Fruit fly (Drosophila melanogaster) whole organism, prepupa: ENCODE measurements around the gene CG15461.

Experiments used
- Blimp-1 ChIP-seq: fragments of 200-800 bp; sonication (Bioruptor generic); optimal IDR thresholded peaks from 3 replicates; lab custom pipeline; 2017; ENCODE audit warnings: missing biosample characterization, missing genetic modification characterization, mild to moderate bottlenecking, moderate library complexity, missing genetic modification reagents
- CG10669 ChIP-seq: fragments of 200-800 bp; sonication (Bioruptor generic); optimal IDR thresholded peaks from 3 replicates; lab custom pipeline; 2018; ENCODE audit warnings: missing biosample characterization, mild to moderate bottlenecking, missing genetic modification characterization, moderate library complexity
- CG11294 ChIP-seq: fragments of 200-800 bp; sonication (Bioruptor generic); IDR thresholded peaks from 2 replicates; pipeline ENCODE4 v1.3.6; 2022; ENCODE audit warnings: missing biosample characterization, missing genetic modification characterization
- CG11762 ChIP-seq: fragments of 200-800 bp; sonication (Bioruptor generic); optimal IDR thresholded peaks from 3 replicates; lab custom pipeline; 2016; ENCODE audit warnings: missing biosample characterization, missing genetic modification characterization; ENCODE audit not compliant: insufficient read depth
- CG1621 ChIP-seq: fragments of 200-800 bp; sonication (Bioruptor generic); optimal IDR thresholded peaks from 3 replicates; lab custom pipeline; 2018; ENCODE audit warnings: missing biosample characterization, mild to moderate bottlenecking, missing genetic modification characterization
- CG16779 ChIP-seq: fragments of 200-800 bp; sonication (Bioruptor generic); optimal IDR thresholded peaks from 3 replicates; lab custom pipeline; 2017; ENCODE audit warnings: missing biosample characterization, mild to moderate bottlenecking, missing genetic modification characterization
- CG31627 ChIP-seq: fragments of 200-800 bp; sonication (Bioruptor generic); optimal IDR thresholded peaks from 3 replicates; lab custom pipeline; 2016; ENCODE audit warnings: missing biosample characterization, missing genetic modification characterization
- CG32006 ChIP-seq: fragments of 200-800 bp; sonication (Bioruptor generic); optimal IDR thresholded peaks from 3 replicates; lab custom pipeline; 2017; ENCODE audit warnings: missing biosample characterization, mild to moderate bottlenecking, missing genetic modification characterization
- CG34406 ChIP-seq: fragments of 200-800 bp; sonication (Bioruptor generic); optimal IDR thresholded peaks from 3 replicates; lab custom pipeline; 2016; ENCODE audit warnings: missing biosample characterization, missing genetic modification characterization
- CG3919 ChIP-seq: fragments of 200-800 bp; sonication (Bioruptor generic); optimal IDR thresholded peaks from 3 replicates; lab custom pipeline; 2016; ENCODE audit warnings: missing biosample characterization, missing genetic modification characterization
- CG4318 ChIP-seq: fragments of 200-800 bp; sonication (Bioruptor generic); optimal IDR thresholded peaks from 3 replicates; lab custom pipeline; 2017; ENCODE audit warnings: missing biosample characterization, mild to moderate bottlenecking, missing genetic modification characterization
- CG6163 ChIP-seq: fragments of 200-800 bp; sonication (Bioruptor generic); IDR thresholded peaks from 3 replicates; pipeline ENCODE4 v1.3.6; 2022; ENCODE audit warnings: missing biosample characterization, missing genetic modification characterization
- CG6276 ChIP-seq: fragments of 200-800 bp; sonication (Bioruptor generic); optimal IDR thresholded peaks from 2 replicates; lab custom pipeline; 2017; ENCODE audit warnings: missing biosample characterization, mild to moderate bottlenecking, missing genetic modification characterization
- CG6792 ChIP-seq: fragments of 200-800 bp; sonication (Bioruptor generic); optimal IDR thresholded peaks from 3 replicates; lab custom pipeline; 2016; ENCODE audit warnings: missing biosample characterization, missing genetic modification characterization
- CG6808 ChIP-seq: fragments of 200-800 bp; sonication (Bioruptor generic); optimal IDR thresholded peaks from 3 replicates; lab custom pipeline; 2017; ENCODE audit warnings: missing biosample characterization, missing genetic modification characterization, mild to moderate bottlenecking, moderate library complexity, missing genetic modification reagents
- CG6854 ChIP-seq: fragments of 200-800 bp; sonication (Bioruptor generic); optimal IDR thresholded peaks from 2 replicates; lab custom pipeline; 2017; ENCODE audit warnings: missing biosample characterization, mild to moderate bottlenecking, missing genetic modification characterization
- CG7368 ChIP-seq: fragments of 200-800 bp; sonication (Bioruptor generic); optimal IDR thresholded peaks from 3 replicates; lab custom pipeline; 2016; ENCODE audit warnings: missing biosample characterization, missing genetic modification characterization
- CG8119 ChIP-seq: fragments of 200-800 bp; sonication (Bioruptor generic); IDR thresholded peaks from 3 replicates; pipeline ENCODE4 v1.3.6; 2022; ENCODE audit warnings: missing biosample characterization, missing genetic modification characterization
- CG8319 ChIP-seq: fragments of 200-800 bp; sonication (Bioruptor generic); optimal IDR thresholded peaks from 3 replicates; lab custom pipeline; 2016; ENCODE audit warnings: missing biosample characterization, missing genetic modification characterization
- CG8632 ChIP-seq: fragments of 200-800 bp; sonication (Bioruptor generic); optimal IDR thresholded peaks from 3 replicates; lab custom pipeline; 2016; ENCODE audit warnings: missing biosample characterization, missing genetic modification characterization
- Eip75B ChIP-seq: fragments of 200-800 bp; sonication (Bioruptor generic); optimal IDR thresholded peaks from 3 replicates; lab custom pipeline; 2016; ENCODE audit warnings: missing biosample characterization, missing genetic modification characterization
- Eip78C ChIP-seq: fragments of 200-800 bp; sonication (Bioruptor generic); peaks from one replicate; lab custom pipeline; 2016; ENCODE audit warnings: missing biosample characterization, missing genetic modification characterization
- Eip93F ChIP-seq: fragments of 200-800 bp; sonication (Bioruptor generic); optimal IDR thresholded peaks from 2 replicates; lab custom pipeline; 2016; ENCODE audit warnings: missing biosample characterization, mild to moderate bottlenecking, missing genetic modification characterization
- Ets21C ChIP-seq: fragments of 200-800 bp; sonication (Bioruptor generic); optimal IDR thresholded peaks from 3 replicates; lab custom pipeline; 2016; ENCODE audit warnings: missing biosample characterization, missing genetic modification characterization
- Ets96B ChIP-seq: fragments of 200-800 bp; optimal IDR thresholded peaks from 2 replicates; lab custom pipeline; 2019; ENCODE audit warnings: missing biosample characterization, mild to moderate bottlenecking, missing genetic modification characterization, moderate library complexity
- Gug ChIP-seq: fragments of 200-800 bp; sonication (Bioruptor generic); IDR thresholded peaks from 2 replicates; pipeline ENCODE4 v1.3.6; 2022; ENCODE audit warnings: missing biosample characterization, missing genetic modification characterization
- Hr38 ChIP-seq: sonication (Bioruptor generic); optimal IDR thresholded peaks from 2 replicates; lab custom pipeline; 2016; ENCODE audit warnings: missing biosample characterization, missing genetic modification characterization
- Hr4 ChIP-seq: fragments of 200-800 bp; sonication (Bioruptor generic); optimal IDR thresholded peaks from 3 replicates; lab custom pipeline; 2016; ENCODE audit warnings: missing biosample characterization, missing genetic modification characterization
- Lpt ChIP-seq: fragments of 200-800 bp; sonication (Bioruptor generic); optimal IDR thresholded peaks from 3 replicates; lab custom pipeline; 2016; ENCODE audit warnings: missing biosample characterization, missing genetic modification characterization
- Met ChIP-seq: fragments of 200-800 bp; sonication (Bioruptor generic); optimal IDR thresholded peaks from 3 replicates; lab custom pipeline; 2016; ENCODE audit warnings: missing biosample characterization, missing genetic modification characterization
- Smox ChIP-seq: fragments of 200-800 bp; sonication (Bioruptor generic); optimal IDR thresholded peaks from 3 replicates; lab custom pipeline; 2016; ENCODE audit warnings: missing biosample characterization, missing genetic modification characterization
- Sox102F ChIP-seq: fragments of 200-800 bp; sonication (Bioruptor generic); optimal IDR thresholded peaks from 2 replicates; lab custom pipeline; 2016; ENCODE audit warnings: missing biosample characterization, mild to moderate bottlenecking, missing genetic modification characterization
- achi ChIP-seq: fragments of 200-800 bp; sonication (Bioruptor generic); optimal IDR thresholded peaks from 3 replicates; lab custom pipeline; 2016; ENCODE audit warnings: missing biosample characterization, missing genetic modification characterization
- acj6 ChIP-seq: fragments of 200-800 bp; sonication (Bioruptor generic); optimal IDR thresholded peaks from 3 replicates; lab custom pipeline; 2016; ENCODE audit warnings: missing biosample characterization, missing genetic modification characterization
- cyc ChIP-seq: fragments of 200-800 bp; sonication (Bioruptor generic); optimal IDR thresholded peaks from 3 replicates; lab custom pipeline; 2016; ENCODE audit warnings: missing biosample characterization, missing genetic modification characterization
- eg ChIP-seq: fragments of 200-800 bp; sonication (Bioruptor generic); IDR thresholded peaks from 3 replicates; pipeline ENCODE4 v1.3.6; 2022; ENCODE audit warnings: missing biosample characterization, missing genetic modification characterization
- esn ChIP-seq: fragments of 200-800 bp; sonication (Bioruptor generic); optimal IDR thresholded peaks from 2 replicates; lab custom pipeline; 2016; ENCODE audit warnings: missing biosample characterization, mild to moderate bottlenecking, missing genetic modification characterization, moderate library complexity
- fd59A ChIP-seq: fragments of 200-800 bp; sonication (Bioruptor generic); optimal IDR thresholded peaks from 2 replicates; lab custom pipeline; 2017; ENCODE audit warnings: missing biosample characterization, mild to moderate bottlenecking, missing genetic modification characterization, missing genetic modification reagents
- fd85E ChIP-seq: fragments of 200-800 bp; sonication (Bioruptor generic); optimal IDR thresholded peaks from 3 replicates; lab custom pipeline; 2016; ENCODE audit warnings: missing biosample characterization, missing genetic modification characterization
- fkh ChIP-seq: fragments of 200-800 bp; sonication (Bioruptor generic); optimal IDR thresholded peaks from 3 replicates; lab custom pipeline; 2017; ENCODE audit warnings: missing biosample characterization, mild to moderate bottlenecking, missing genetic modification characterization, moderate library complexity
- lz ChIP-seq: fragments of 200-800 bp; sonication (Bioruptor generic); optimal IDR thresholded peaks from 3 replicates; lab custom pipeline; 2016; ENCODE audit warnings: missing biosample characterization, missing genetic modification characterization
- pdm3 ChIP-seq: fragments of 200-800 bp; sonication (Bioruptor generic); optimal IDR thresholded peaks from 3 replicates; lab custom pipeline; 2016; ENCODE audit warnings: missing biosample characterization, missing genetic modification characterization
- salr ChIP-seq, 2 experiments: fragments of 200-800 bp; sonication (Bioruptor generic); optimal IDR thresholded peaks; 3 replicates each; lab custom pipeline; 2016 to 2018; ENCODE audit warnings: missing biosample characterization in 2 of 2, missing genetic modification characterization in 2 of 2, mild to moderate bottlenecking in 1 of 2
- spab ChIP-seq: fragments of 200-800 bp; sonication (Bioruptor generic); optimal IDR thresholded peaks from 2 replicates; lab custom pipeline; 2017; ENCODE audit warnings: missing biosample characterization, mild to moderate bottlenecking, missing genetic modification characterization, missing genetic modification reagents
- topi ChIP-seq: fragments of 200-800 bp; sonication (Bioruptor generic); optimal IDR thresholded peaks from 3 replicates; lab custom pipeline; 2016; ENCODE audit warnings: missing biosample characterization, missing genetic modification characterization
- vri ChIP-seq: fragments of 200-800 bp; sonication (Bioruptor generic); optimal IDR thresholded peaks from 3 replicates; lab custom pipeline; 2016; ENCODE audit warnings: missing biosample characterization, mild to moderate bottlenecking, missing genetic modification characterization

The CG15461 gene

DNA sequence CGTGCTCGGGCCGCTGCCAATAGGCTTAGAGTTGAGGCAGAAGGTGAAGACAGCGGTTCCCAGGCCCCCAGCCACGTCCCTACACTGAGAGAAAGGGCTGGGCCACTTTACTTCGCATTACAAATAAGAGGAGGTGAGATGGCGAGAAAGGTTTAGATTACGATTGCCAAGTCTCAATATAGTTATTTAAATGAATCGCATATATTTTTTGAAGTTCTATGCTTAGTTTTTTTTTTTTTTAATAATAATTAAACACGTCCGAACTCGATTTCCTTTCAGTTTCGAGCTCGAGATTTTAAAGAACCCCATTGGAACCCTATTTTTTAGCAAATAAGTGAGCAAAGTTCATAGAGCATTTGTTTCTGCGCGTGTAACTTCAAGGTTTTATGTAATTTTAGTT is 21.8 kb downstream of the CG15461 start (continued):
- peak; percentile 20 for TF ChIP-seq CG6808 (GFP tag; lab: Kevin White, UChicago)
- TF ChIP-seq Eip93F (GFP tag; lab: Kevin White, UChicago), result no peak
- TF ChIP-seq cyc (GFP tag; lab: Kevin White, UChicago), result peak; percentile 29
- no peak for TF ChIP-seq fd59A (GFP tag; lab: Kevin White, UChicago)
- peak; percentile 57 for TF ChIP-seq CG8632 (GFP tag; lab: Kevin White, UChicago)
- peak; percentile 61 for TF ChIP-seq esn (GFP tag; lab: Kevin White, UChicago)
- peak; percentile 31 for TF ChIP-seq Met (GFP tag; lab: Kevin White, UChicago)
- peak; percentile 41; the same call in 1 of the 3 replicates for TF ChIP-seq eg (GFP tag; lab: Robert Waterston, UW)

DNA sequence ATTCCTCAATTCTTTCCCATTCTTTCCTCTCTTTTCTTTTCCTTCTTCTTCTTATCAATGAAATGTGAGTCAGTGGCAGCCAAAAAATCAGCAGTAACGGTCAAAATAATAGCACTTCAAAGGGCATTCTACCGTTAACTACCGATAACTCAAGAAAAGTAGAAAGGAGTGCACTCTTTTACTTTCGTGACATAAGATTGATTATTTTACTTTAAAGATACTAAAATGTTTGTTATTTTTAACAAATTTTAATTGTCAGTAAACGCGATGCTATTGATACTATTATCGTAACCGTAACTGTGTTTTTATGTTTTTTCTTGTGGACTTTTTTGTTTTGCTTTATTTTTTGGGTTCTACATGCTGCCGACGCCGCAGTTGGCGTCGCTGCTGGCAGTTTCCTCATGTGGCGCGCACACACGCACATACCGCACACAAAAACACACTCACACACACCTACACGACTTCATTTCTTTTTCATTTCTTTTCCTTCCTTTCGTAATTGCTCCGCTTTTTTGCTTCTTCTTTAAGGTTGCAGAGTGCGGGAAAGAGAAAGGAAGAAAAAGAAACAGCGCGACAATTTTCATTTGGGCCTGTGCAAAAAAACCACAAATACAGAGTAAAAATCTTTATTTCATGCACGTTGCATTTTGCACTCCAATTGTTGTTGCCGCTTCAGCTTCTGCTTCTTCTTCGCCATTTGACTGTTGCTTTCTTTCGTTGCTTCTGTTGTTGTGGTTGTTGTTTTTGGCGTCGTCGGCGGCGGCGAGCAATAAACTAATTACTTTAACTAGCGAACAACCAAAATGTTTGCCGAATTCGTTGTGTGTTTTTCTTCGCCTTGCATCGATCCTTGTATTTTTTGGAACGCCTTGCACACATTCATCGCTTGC is 23.8 kb downstream of the CG15461 start:
- TF ChIP-seq Eip93F (GFP tag; lab: Kevin White, UChicago) (peak; percentile 32), fd85E (no peak), fkh (GFP tag; lab: Kevin White, UChicago) (no peak), Blimp-1 (GFP tag; lab: Kevin White, UChicago) (peak; percentile 23), vri (peak; percentile 75), CG16779 (no peak), CG8632 (GFP tag; lab: Kevin White, UChicago) (peak; percentile 12), CG8119 (GFP tag; lab: Robert Waterston, UW) (peak; percentile 39; the same call in 2 of the 3 replicates), lz (GFP tag; lab: Kevin White, UChicago) (peak; percentile 64), Ets96B (no peak), Met (GFP tag; lab: Kevin White, UChicago) (peak; percentile 81), eg (GFP tag; lab: Robert Waterston, UW) (no peak), CG34406 (GFP tag; lab: Kevin White, UChicago) (peak; percentile 12), CG11762 (GFP tag; lab: Kevin White, UChicago) (no peak), Sox102F (GFP tag; lab: Kevin White, UChicago) (peak; percentile 76), fd59A (GFP tag; lab: Kevin White, UChicago) (no peak), CG6808 (GFP tag; lab: Kevin White, UChicago) (peak; percentile 30), CG10669 (no peak), CG6163 (GFP tag; lab: Robert Waterston, UW) (peak; percentile 57; the same call in 2 of the 3 replicates), CG4318 (GFP tag; lab: Kevin White, UChicago) (no peak), CG31627 (peak; percentile 59), Eip78C (GFP tag; lab: Kevin White, UChicago) (peak; percentile 86), CG11294 (GFP tag; lab: Robert Waterston, UW) (no peak), CG6276 (GFP tag; lab: Kevin White, UChicago) (peak; percentile 15), esn (GFP tag; lab: Kevin White, UChicago) (peak; percentile 79), achi (GFP tag; lab: Kevin White, UChicago) (peak; percentile 11), spab (GFP tag; lab: Kevin White, UChicago) (no peak), Ets21C (GFP tag; lab: Kevin White, UChicago) (peak; percentile 55), Hr4 (GFP tag; lab: Kevin White, UChicago) (no peak), Smox (peak; percentile 80), CG8319 (GFP tag; lab: Kevin White, UChicago) (no peak), Gug (GFP tag; lab: Robert Waterston, UW) (no peak), CG3919 (peak; percentile 31), topi (GFP tag; lab: Kevin White, UChicago) (peak; percentile 77), salr (GFP tag; optimal IDR thresholded peaks at IDR 0.05; lab: Kevin White, UChicago) (no peak), CG1621 (tag; lab: Kevin White, UChicago) (no peak), CG6854 (GFP tag; lab: Kevin White, UChicago) (no peak), CG7368 (GFP tag; lab: Kevin White, UChicago) (no peak), cyc (GFP tag; lab: Kevin White, UChicago) (peak; percentile 66), Hr38 (GFP tag; lab: Kevin White, UChicago) (no peak), Lpt (GFP tag; lab: Kevin White, UChicago) (no peak), CG32006 (GFP tag; lab: Kevin White, UChicago) (no peak), CG6792 (GFP tag; lab: Kevin White, UChicago) (peak; percentile 20), acj6 (peak; percentile 2), pdm3 (GFP tag; lab: Kevin White, UChicago) (peak; percentile 40), Eip75B (GFP tag; lab: Kevin White, UChicago) (peak; percentile 20)
